Fruit fly (Drosophila melanogaster) whole organism, embryonic: ENCODE data around the gene CG34429.

Experiments
- Antp ChIP-seq: fragments of 200-800 bp; sonication (Bioruptor generic); optimal IDR thresholded peaks from 3 replicates; lab custom pipeline; 2016; ENCODE audit warnings: missing biosample characterization, missing genetic modification characterization
- CG10543 ChIP-seq: fragments of 200-800 bp; sonication (Bioruptor generic); optimal IDR thresholded peaks from 3 replicates; lab custom pipeline; 2017; ENCODE audit warnings: missing biosample characterization, mild to moderate bottlenecking, missing genetic modification characterization, moderate library complexity
- CG11695 ChIP-seq: fragments of 200-800 bp; sonication (Bioruptor generic); IDR thresholded peaks from 3 replicates; pipeline ENCODE4 v1.3.6; 2022; ENCODE audit warnings: missing biosample characterization, missing genetic modification characterization
- CG13123 ChIP-seq: fragments of 200-800 bp; sonication (Bioruptor generic); optimal IDR thresholded peaks from 2 replicates; lab custom pipeline; 2016; ENCODE audit warnings: missing biosample characterization, missing genetic modification characterization
- CG13624 ChIP-seq: fragments of 200-800 bp; sonication (Bioruptor generic); optimal IDR thresholded peaks from 2 replicates; lab custom pipeline; 2016; ENCODE audit warnings: missing biosample characterization, missing genetic modification characterization
- CG14710 ChIP-seq: fragments of 200-800 bp; sonication (Bioruptor generic); optimal IDR thresholded peaks from 3 replicates; lab custom pipeline; 2019; ENCODE audit warnings: missing biosample characterization, mild to moderate bottlenecking, missing genetic modification characterization, moderate library complexity
- CG1529 ChIP-seq: fragments of 200-800 bp; sonication (Bioruptor generic); optimal IDR thresholded peaks from 3 replicates; lab custom pipeline; 2018; ENCODE audit warnings: missing biosample characterization, missing genetic modification characterization
- CG15514 ChIP-seq: fragments of 200-800 bp; sonication (Bioruptor generic); optimal IDR thresholded peaks from 3 replicates; lab custom pipeline; 2017; ENCODE audit warnings: missing biosample characterization, missing genetic modification characterization, mild to moderate bottlenecking, moderate library complexity, missing genetic modification reagents
- CG16815 ChIP-seq: fragments of 200-800 bp; sonication (Bioruptor generic); optimal IDR thresholded peaks from 3 replicates; lab custom pipeline; 2017; ENCODE audit warnings: missing biosample characterization, mild to moderate bottlenecking, missing genetic modification characterization
- CG16863 ChIP-seq: fragments of 200-800 bp; sonication (Bioruptor generic); optimal IDR thresholded peaks from 3 replicates; lab custom pipeline; 2016; ENCODE audit warnings: missing biosample characterization, missing genetic modification characterization
- CG17829 ChIP-seq: fragments of 200-800 bp; optimal IDR thresholded peaks from 2 replicates; lab custom pipeline; 2019; ENCODE audit warnings: missing biosample characterization, mild to moderate bottlenecking, missing genetic modification characterization, moderate library complexity
- CG18599 ChIP-seq: fragments of 200-800 bp; sonication (Bioruptor generic); optimal IDR thresholded peaks from 3 replicates; lab custom pipeline; 2017; ENCODE audit warnings: missing biosample characterization, missing genetic modification characterization, mild to moderate bottlenecking, moderate library complexity, missing genetic modification reagents
- CG18619 ChIP-seq: fragments of 200-800 bp; sonication (Bioruptor generic); optimal IDR thresholded peaks from 3 replicates; lab custom pipeline; 2017; ENCODE audit warnings: missing biosample characterization, mild to moderate bottlenecking, missing genetic modification characterization
- CG18764 ChIP-seq: fragments of 200-800 bp; sonication (Bioruptor generic); optimal IDR thresholded peaks from 3 replicates; lab custom pipeline; 2016; ENCODE audit warnings: missing biosample characterization, missing genetic modification characterization
- CG33557 ChIP-seq: fragments of 200-800 bp; sonication (Bioruptor generic); optimal IDR thresholded peaks from 2 replicates; lab custom pipeline; 2019; ENCODE audit warnings: missing biosample characterization, mild to moderate bottlenecking, missing genetic modification characterization, moderate library complexity
- CG4282 ChIP-seq: fragments of 200-800 bp; sonication (Bioruptor generic); optimal IDR thresholded peaks from 2 replicates; lab custom pipeline; 2016; ENCODE audit warnings: missing biosample characterization, missing genetic modification characterization
- CG6654 ChIP-seq: fragments of 200-800 bp; sonication (Bioruptor generic); optimal IDR thresholded peaks from 2 replicates; lab custom pipeline; 2017; ENCODE audit warnings: missing biosample characterization, mild to moderate bottlenecking, missing genetic modification characterization
- CG6683 ChIP-seq: fragments of 200-800 bp; sonication (Bioruptor generic); optimal IDR thresholded peaks from 2 replicates; lab custom pipeline; 2017; ENCODE audit warnings: missing biosample characterization, mild to moderate bottlenecking, missing genetic modification characterization, missing genetic modification reagents
- CG7556 ChIP-seq: fragments of 200-800 bp; sonication (Bioruptor generic); optimal IDR thresholded peaks from 2 replicates; lab custom pipeline; 2017; ENCODE audit warnings: missing biosample characterization, mild to moderate bottlenecking, missing genetic modification characterization
- CG8388 ChIP-seq: fragments of 200-800 bp; sonication (Bioruptor generic); optimal IDR thresholded peaks from 2 replicates; lab custom pipeline; 2019; ENCODE audit warnings: missing biosample characterization, mild to moderate bottlenecking, missing genetic modification characterization, moderate library complexity
- CG8944 ChIP-seq: fragments of 200-800 bp; sonication (Bioruptor generic); optimal IDR thresholded peaks from 3 replicates; lab custom pipeline; 2016; ENCODE audit warnings: missing biosample characterization, missing genetic modification characterization
- Dref ChIP-seq: fragments of 200-800 bp; sonication (Bioruptor generic); IDR thresholded peaks from 2 replicates; pipeline ENCODE4 v1.3.6; 2022; ENCODE audit warnings: missing biosample characterization, missing genetic modification characterization
- Fer1 ChIP-seq: fragments of 200-800 bp; sonication (Bioruptor generic); optimal IDR thresholded peaks from 2 replicates; lab custom pipeline; 2017; ENCODE audit warnings: missing biosample characterization, mild to moderate bottlenecking, missing genetic modification characterization
- H2.0 ChIP-seq: fragments of 200-800 bp; sonication (Bioruptor generic); IDR thresholded peaks from 2 replicates; pipeline ENCODE4 v1.3.6; 2022; ENCODE audit warnings: missing biosample characterization, missing genetic modification characterization
- HLH4C ChIP-seq: fragments of 200-800 bp; sonication (Bioruptor generic); IDR thresholded peaks from 3 replicates; pipeline ENCODE4 v1.3.6; 2022; ENCODE audit warnings: missing biosample characterization, missing genetic modification characterization; ENCODE audit not compliant: partially characterized antibody
- NC2β ChIP-seq: fragments of 200-800 bp; sonication (Bioruptor generic); optimal IDR thresholded peaks from 2 replicates; lab custom pipeline; 2016; ENCODE audit warnings: missing biosample characterization, missing genetic modification characterization
- Nf-YA ChIP-seq: fragments of 200-800 bp; sonication (Bioruptor generic); IDR thresholded peaks from 2 replicates; pipeline ENCODE4 v1.3.6; 2022; ENCODE audit warnings: missing biosample characterization, missing genetic modification characterization
- Oli ChIP-seq: fragments of 200-800 bp; sonication (Bioruptor generic); optimal IDR thresholded peaks from 2 replicates; lab custom pipeline; 2018; ENCODE audit warnings: missing biosample characterization, mild to moderate bottlenecking, missing genetic modification characterization, moderate library complexity
- Pdp1 ChIP-seq, 2 experiments: fragments of 200-800 bp; sonication (Bioruptor generic); optimal IDR thresholded peaks; 3 replicates each; lab custom pipeline; 2016; ENCODE audit warnings: missing biosample characterization in 2 of 2, missing genetic modification characterization in 2 of 2, mild to moderate bottlenecking in 1 of 2, moderate library complexity in 1 of 2
- Side ChIP-seq: fragments of 200-800 bp; sonication (Bioruptor generic); optimal IDR thresholded peaks from 2 replicates; lab custom pipeline; 2016; ENCODE audit warnings: missing biosample characterization, missing genetic modification characterization
- aop ChIP-seq: fragments of 200-800 bp; sonication (Bioruptor generic); IDR thresholded peaks from 2 replicates; pipeline ENCODE4 v1.3.6; 2022; ENCODE audit warnings: missing biosample characterization, missing genetic modification characterization
- dati ChIP-seq: fragments of 200-800 bp; sonication (Bioruptor generic); IDR thresholded peaks from 2 replicates; pipeline ENCODE4 v1.3.6; 2022; ENCODE audit warnings: missing biosample characterization, missing genetic modification characterization
- disco-r ChIP-seq: fragments of 200-800 bp; sonication (Bioruptor generic); optimal IDR thresholded peaks from 2 replicates; lab custom pipeline; 2016; ENCODE audit warnings: missing biosample characterization, missing genetic modification characterization
- dm ChIP-seq: fragments of 200-800 bp; sonication (Bioruptor generic); optimal IDR thresholded peaks from 3 replicates; lab custom pipeline; 2016; ENCODE audit warnings: missing biosample characterization, missing genetic modification characterization
- dysf ChIP-seq: fragments of 200-800 bp; sonication (Bioruptor generic); IDR thresholded peaks from 3 replicates; pipeline ENCODE4 v1.3.6; 2022; ENCODE audit warnings: missing biosample characterization, missing genetic modification characterization
- emc ChIP-seq: fragments of 200-800 bp; sonication (Bioruptor generic); optimal IDR thresholded peaks from 2 replicates; lab custom pipeline; 2016; ENCODE audit warnings: missing biosample characterization, missing genetic modification characterization
- ems ChIP-seq: fragments of 200-800 bp; sonication (Bioruptor generic); optimal IDR thresholded peaks from 3 replicates; lab custom pipeline; 2016; ENCODE audit warnings: missing biosample characterization, missing genetic modification characterization
- jing ChIP-seq: fragments of 200-800 bp; sonication (Bioruptor generic); optimal IDR thresholded peaks from 2 replicates; lab custom pipeline; 2018; ENCODE audit warnings: missing biosample characterization, mild to moderate bottlenecking, missing genetic modification characterization
- lilli ChIP-seq: fragments of 200-800 bp; sonication (Bioruptor generic); optimal IDR thresholded peaks from 3 replicates; lab custom pipeline; 2016; ENCODE audit warnings: missing biosample characterization, missing genetic modification characterization
- lov ChIP-seq, 2 experiments: fragments of 200-800 bp in 1 of 2; fragments of >200 bp in 1 of 2; sonication (Bioruptor generic) in 1 of 2; IDR thresholded peaks in 1 of 2; optimal IDR thresholded peaks in 1 of 2; 2 replicates in 1 of 2; 3 replicates in 1 of 2; pipeline versions ENCODE4 v1.3.6 to Lab custom; 2017 to 2022; ENCODE audit warnings: missing biosample characterization in 1 of 2, missing genetic modification characterization in 1 of 2
- odd ChIP-seq: fragments of 200-800 bp; sonication (Bioruptor generic); optimal IDR thresholded peaks from 2 replicates; lab custom pipeline; 2017; ENCODE audit warnings: missing biosample characterization, mild to moderate bottlenecking, missing genetic modification characterization
- peb ChIP-seq: fragments of 200-800 bp; sonication (Bioruptor generic); IDR thresholded peaks from 2 replicates; pipeline ENCODE4 v1.3.6; 2022; ENCODE audit warnings: missing biosample characterization, missing genetic modification characterization
- phol ChIP-seq: fragments of 200-800 bp; sonication (Bioruptor generic); optimal IDR thresholded peaks from 3 replicates; lab custom pipeline; 2018; ENCODE audit warnings: missing biosample characterization, mild to moderate bottlenecking, missing genetic modification characterization, moderate library complexity
- so ChIP-seq: fragments of 200-800 bp; sonication (Bioruptor generic); IDR thresholded peaks from 3 replicates; pipeline ENCODE4 v1.3.6; 2022; ENCODE audit warnings: missing biosample characterization, missing genetic modification characterization
- sug ChIP-seq: fragments of 200-800 bp; optimal IDR thresholded peaks from 2 replicates; lab custom pipeline; 2019; ENCODE audit warnings: missing biosample characterization, mild to moderate bottlenecking, missing genetic modification characterization, moderate library complexity
- tll ChIP-seq, 2 experiments: fragments of 200-800 bp in 1 of 2; fragments of >200 bp in 1 of 2; sonication (Bioruptor generic) in 1 of 2; optimal IDR thresholded peaks; 2 replicates each; lab custom pipeline; 2017 to 2019; ENCODE audit warnings: missing biosample characterization in 2 of 2, missing genetic modification characterization in 2 of 2, mild to moderate bottlenecking in 1 of 2, moderate library complexity in 1 of 2
- tx ChIP-seq: fragments of 200-800 bp; sonication (Bioruptor generic); optimal IDR thresholded peaks from 2 replicates; lab custom pipeline; 2016; ENCODE audit warnings: missing biosample characterization, missing genetic modification characterization
- usp ChIP-seq: fragments of >200 bp; optimal IDR thresholded peaks from 2 replicates; lab custom pipeline; 2017; ENCODE audit warnings: missing biosample characterization, missing genetic modification characterization
- yki ChIP-seq: fragments of >200 bp; optimal IDR thresholded peaks from 3 replicates; lab custom pipeline; 2018

The CG34429 gene

dm6 chr3L:13032085-13032914 lies 30.5 kb upstream of the CG34429 start (continued):
- peak; percentile 49 for TF ChIP-seq CG14710
- no peak for TF ChIP-seq sug (tag; lab: Kevin White, UChicago)
- TF ChIP-seq CG1529 (GFP tag; lab: Kevin White, UChicago): peak; percentile 29
- no peak for TF ChIP-seq emc (GFP tag; lab: Kevin White, UChicago)
- peak; percentile 26 for TF ChIP-seq NC2β (GFP tag; lab: Kevin White, UChicago)
- TF ChIP-seq Oli (tag; lab: Kevin White, UChicago): no peak
- TF ChIP-seq jing (GFP tag; lab: Kevin White, UChicago): no peak
- no peak for TF ChIP-seq CG10543
- TF ChIP-seq disco-r (GFP tag; lab: Kevin White, UChicago): no peak
- TF ChIP-seq CG6654 (GFP tag; lab: Kevin White, UChicago): no peak
- TF ChIP-seq Side (GFP tag; lab: Kevin White, UChicago): no peak
- TF ChIP-seq lilli: no peak
- peak; percentile 13 for TF ChIP-seq dm
- TF ChIP-seq tx: no peak
- TF ChIP-seq Dref (GFP tag; lab: Robert Waterston, UW): no peak
- TF ChIP-seq CG4282 (GFP tag; lab: Kevin White, UChicago): no peak
- no peak for TF ChIP-seq H2.0 (GFP tag; lab: Robert Waterston, UW)
- peak; percentile 5 for TF ChIP-seq CG33557 (GFP tag; lab: Kevin White, UChicago)
- TF ChIP-seq CG6683 (GFP tag; lab: Kevin White, UChicago): no peak
- TF ChIP-seq Fer1 (GFP tag; lab: Kevin White, UChicago): no peak
- peak; percentile 37 for TF ChIP-seq phol (tag; lab: Kevin White, UChicago)
- no peak for TF ChIP-seq CG16815 (GFP tag; lab: Kevin White, UChicago)
- TF ChIP-seq CG8388: no peak
- no peak for TF ChIP-seq Antp (GFP tag; lab: Kevin White, UChicago)
- TF ChIP-seq CG17829: peak; percentile 35
- TF ChIP-seq odd (GFP tag; lab: Kevin White, UChicago): no peak
- no peak for TF ChIP-seq CG18764 (GFP tag; lab: Kevin White, UChicago)
- no peak for TF ChIP-seq yki (lab: Kevin White, UChicago)
- no peak for TF ChIP-seq lov (optimal IDR thresholded peaks at IDR 0.05; lab: Kevin White, UChicago)
- TF ChIP-seq lov (GFP tag; IDR thresholded peaks at IDR 0.05; lab: Robert Waterston, UW): no peak; the same call in 2 of the 3 replicates
- TF ChIP-seq Nf-YA: no peak
- no peak for TF ChIP-seq CG8944
- TF ChIP-seq CG11695 (GFP tag; lab: Robert Waterston, UW): no peak
- no peak for TF ChIP-seq dati (GFP tag; lab: Robert Waterston, UW)
- TF ChIP-seq ems (GFP tag; lab: Kevin White, UChicago): no peak
- peak; percentile 57 for TF ChIP-seq CG7556 (GFP tag; lab: Kevin White, UChicago)
- no peak for TF ChIP-seq CG18619 (GFP tag; lab: Kevin White, UChicago)
- no peak for TF ChIP-seq CG16863 (GFP tag; lab: Kevin White, UChicago)
- TF ChIP-seq CG13123: no peak
- 0 out of 3 replicates have a peak, but pooled peaks have one; percentile 28 for TF ChIP-seq dysf (GFP tag; lab: Robert Waterston, UW)
- no peak for TF ChIP-seq so
- TF ChIP-seq aop (GFP tag; lab: Robert Waterston, UW): no peak
- no peak for TF ChIP-seq CG13624 (GFP tag; lab: Kevin White, UChicago)
- peak in 1 of 2 experiments; percentile 30 for TF ChIP-seq tll (GFP tag; optimal IDR thresholded peaks at IDR 0.05; lab: Kevin White, UChicago)
- TF ChIP-seq usp (GFP tag; lab: Kevin White, UChicago): no peak
- no peak for TF ChIP-seq CG18599 (GFP tag; lab: Kevin White, UChicago)
- no peak for TF ChIP-seq HLH4C (GFP tag; lab: Robert Waterston, UW)
- no peak for TF ChIP-seq CG15514 (GFP tag; lab: Kevin White, UChicago)
- TF ChIP-seq peb (GFP tag; lab: Robert Waterston, UW): no peak
- TF ChIP-seq Pdp1 (GFP tag; optimal IDR thresholded peaks at IDR 0.05; lab: Kevin White, UChicago): peak in 1 of 2 experiments; percentile 9
